Worm (Caenorhabditis elegans) whole organism, L1 larva: ENCODE data around the gene F35H10.10.

Source experiments
- C04F5.9 ChIP-seq: sonication (generic microtip); optimal IDR thresholded peaks from 2 replicates; lab custom pipeline; 2016; ENCODE audit warnings: missing genetic modification characterization, missing compliant biosample characterization
- C16A3.4 ChIP-seq: fragments of 150-350 bp; optimal IDR thresholded peaks from 2 replicates; lab custom pipeline; 2014; ENCODE audit warnings: missing biosample characterization, missing genetic modification characterization
- Y116A8C.19 ChIP-seq: sonication (generic microtip); optimal IDR thresholded peaks from 2 replicates; lab custom pipeline; 2016; ENCODE audit warnings: missing compliant biosample characterization, missing genetic modification characterization, borderline replicate concordance
- ama-1 ChIP-seq: fragments of 150-350 bp; optimal IDR thresholded peaks from 2 replicates; lab custom pipeline; 2014
- blmp-1 ChIP-seq: fragments of 150-350 bp; optimal IDR thresholded peaks from 2 replicates; lab custom pipeline; 2014; ENCODE audit warnings: missing biosample characterization, missing genetic modification characterization
- ceh-63 ChIP-seq: fragments of 200-800 bp; sonication (Bioruptor generic); optimal IDR thresholded peaks from 2 replicates; lab custom pipeline; 2018; ENCODE audit warnings: mild to moderate bottlenecking, missing genetic modification characterization, missing compliant biosample characterization
- ceh-8 ChIP-seq: fragments of 200-800 bp; sonication (Bioruptor generic); optimal IDR thresholded peaks from 2 replicates; lab custom pipeline; 2018; ENCODE audit warnings: mild to moderate bottlenecking, missing genetic modification characterization, moderate library complexity, missing compliant biosample characterization
- ceh-88 ChIP-seq: fragments of 200-800 bp; sonication (Bioruptor generic); IDR thresholded peaks from 2 replicates; pipeline ENCODE4 v1.3.6; 2022; ENCODE audit warnings: missing genetic modification characterization, missing compliant biosample characterization
- ceh-90 ChIP-seq: sonication (generic microtip); optimal IDR thresholded peaks from 2 replicates; lab custom pipeline; 2016; ENCODE audit warnings: missing genetic modification characterization, missing compliant biosample characterization
- ces-1 ChIP-seq: fragments of 150-350 bp; optimal IDR thresholded peaks from 2 replicates; lab custom pipeline; 2014; ENCODE audit warnings: missing biosample characterization, missing genetic modification reagents, missing genetic modification characterization
- dpl-1 ChIP-seq, 3 experiments: fragments of 150-350 bp in 2 of 3; sonication (generic microtip) in 1 of 3; optimal IDR thresholded peaks; 2 replicates each; lab custom pipeline; 2014 to 2017; ENCODE audit warnings: missing biosample characterization in 3 of 3, missing genetic modification characterization in 3 of 3, missing genetic modification reagents in 3 of 3
- dsc-1 ChIP-seq: sonication (generic microtip); optimal IDR thresholded peaks from 2 replicates; lab custom pipeline; 2016; ENCODE audit warnings: mild to moderate bottlenecking, missing genetic modification characterization, missing compliant biosample characterization
- egl-13 ChIP-seq: sonication (generic microtip); optimal IDR thresholded peaks from 2 replicates; lab custom pipeline; 2016; ENCODE audit warnings: missing genotype, missing genetic modification reagents, missing genetic modification characterization, missing compliant biosample characterization
- fkh-10 ChIP-seq: sonication (generic microtip); optimal IDR thresholded peaks from 2 replicates; lab custom pipeline; 2017; ENCODE audit warnings: missing biosample characterization, missing genetic modification reagents, missing genetic modification characterization
- fkh-4 ChIP-seq: sonication (generic microtip); optimal IDR thresholded peaks from 2 replicates; lab custom pipeline; 2016; ENCODE audit warnings: missing compliant biosample characterization, missing genetic modification characterization, borderline replicate concordance
- fkh-8 ChIP-seq: sonication (generic microtip); optimal IDR thresholded peaks from 2 replicates; lab custom pipeline; 2016; ENCODE audit warnings: mild to moderate bottlenecking, missing genetic modification characterization, missing compliant biosample characterization
- fos-1 ChIP-seq: fragments of 150-350 bp; optimal IDR thresholded peaks from 2 replicates; lab custom pipeline; 2014; ENCODE audit warnings: missing biosample characterization, missing genetic modification characterization
- hlh-17 ChIP-seq: fragments of 200-800 bp; sonication (Bioruptor generic); optimal IDR thresholded peaks from 2 replicates; lab custom pipeline; 2018; ENCODE audit warnings: missing genetic modification characterization, mild to moderate bottlenecking, missing compliant biosample characterization, moderate library complexity, borderline replicate concordance
- hpl-2 ChIP-seq: fragments of 150-350 bp; optimal IDR thresholded peaks from 2 replicates; lab custom pipeline; 2014; ENCODE audit warnings: missing biosample characterization, missing genetic modification reagents, missing genetic modification characterization
- irx-1 ChIP-seq: sonication (generic microtip); optimal IDR thresholded peaks from 2 replicates; lab custom pipeline; 2016; ENCODE audit warnings: missing genetic modification characterization, missing compliant biosample characterization
- isw-1 ChIP-seq: fragments of 200-800 bp; sonication (Bioruptor generic); IDR thresholded peaks from 2 replicates; pipeline ENCODE4 v1.3.6; 2022; ENCODE audit warnings: missing genetic modification characterization, missing compliant biosample characterization
- jun-1 ChIP-seq: fragments of 150-350 bp; optimal IDR thresholded peaks from 2 replicates; lab custom pipeline; 2014; ENCODE audit warnings: missing biosample characterization, missing genetic modification reagents, missing genetic modification characterization
- lin-13 ChIP-seq: fragments of 150-350 bp; optimal IDR thresholded peaks from 2 replicates; lab custom pipeline; 2014; ENCODE audit warnings: missing biosample characterization, missing genetic modification reagents, missing genetic modification characterization
- lin-14 ChIP-seq: fragments of 200-800 bp; sonication (Bioruptor generic); optimal IDR thresholded peaks from 2 replicates; lab custom pipeline; 2018; ENCODE audit warnings: mild to moderate bottlenecking, missing genetic modification characterization, moderate library complexity, missing compliant biosample characterization
- lir-3 ChIP-seq: sonication (generic microtip); optimal IDR thresholded peaks from 2 replicates; lab custom pipeline; 2016; ENCODE audit warnings: mild to moderate bottlenecking, missing genetic modification characterization, moderate library complexity, missing compliant biosample characterization; ENCODE audit not compliant: poor library complexity
- lsy-2 ChIP-seq, 2 experiments: fragments of 150-350 bp; optimal IDR thresholded peaks; 2 replicates each; lab custom pipeline; 2014; ENCODE audit warnings: missing biosample characterization in 2 of 2, missing genetic modification characterization in 2 of 2
- mef-2 ChIP-seq: fragments of 150-350 bp; optimal IDR thresholded peaks from 2 replicates; lab custom pipeline; 2014; ENCODE audit warnings: missing biosample characterization, missing genetic modification characterization
- mep-1 ChIP-seq: fragments of 150-350 bp; optimal IDR thresholded peaks from 2 replicates; lab custom pipeline; 2014; ENCODE audit warnings: missing biosample characterization, missing genetic modification characterization
- nhr-19 ChIP-seq: fragments of 200-800 bp; sonication (Bioruptor generic); conservative IDR thresholded peaks from 2 replicates; pipeline ENCODE4 v1.3.6; 2022; ENCODE audit warnings: missing genetic modification characterization, missing compliant biosample characterization
- nhr-28 ChIP-seq: fragments of 150-350 bp; optimal IDR thresholded peaks from 2 replicates; lab custom pipeline; 2014; ENCODE audit warnings: missing biosample characterization, missing genetic modification characterization
- nhr-71 ChIP-seq: sonication (generic microtip); optimal IDR thresholded peaks from 2 replicates; lab custom pipeline; 2016; ENCODE audit warnings: mild to moderate bottlenecking, missing genetic modification characterization, moderate library complexity, missing compliant biosample characterization
- nhr-76 ChIP-seq: sonication (generic microtip); optimal IDR thresholded peaks from 2 replicates; lab custom pipeline; 2017; ENCODE audit warnings: missing biosample characterization, missing genetic modification characterization
- nhr-77 ChIP-seq: fragments of 150-350 bp; optimal IDR thresholded peaks from 2 replicates; lab custom pipeline; 2014; ENCODE audit warnings: missing biosample characterization, missing genetic modification characterization
- nhr-85 ChIP-seq: sonication (generic microtip); peaks from one replicate; lab custom pipeline; 2016; ENCODE audit warnings: missing genetic modification characterization, inconsistent platforms, missing compliant biosample characterization
- pqm-1 ChIP-seq: sonication (generic microtip); optimal IDR thresholded peaks from 3 replicates; lab custom pipeline; 2017; ENCODE audit warnings: missing biosample characterization, missing genetic modification characterization
- snpc-4 ChIP-seq: fragments of 150-350 bp; optimal IDR thresholded peaks from 2 replicates; lab custom pipeline; 2014; ENCODE audit warnings: missing biosample characterization, missing genetic modification characterization
- snu-23 ChIP-seq: sonication (generic microtip); optimal IDR thresholded peaks from 2 replicates; lab custom pipeline; 2016; ENCODE audit warnings: missing genetic modification characterization, missing compliant biosample characterization
- sptf-1 ChIP-seq: fragments of 150-350 bp; optimal IDR thresholded peaks from 2 replicates; lab custom pipeline; 2014; ENCODE audit warnings: missing biosample characterization, missing genetic modification characterization
- sup-37 ChIP-seq: fragments of 200-800 bp; sonication (Bioruptor generic); optimal IDR thresholded peaks from 2 replicates; lab custom pipeline; 2018; ENCODE audit warnings: mild to moderate bottlenecking, missing genetic modification characterization, missing compliant biosample characterization
- tlp-1 ChIP-seq: fragments of 150-350 bp; optimal IDR thresholded peaks from 2 replicates; lab custom pipeline; 2014; ENCODE audit warnings: missing biosample characterization, missing genetic modification characterization
- unc-130 ChIP-seq: fragments of 150-350 bp; optimal IDR thresholded peaks from 2 replicates; lab custom pipeline; 2017; ENCODE audit warnings: missing biosample characterization, missing genetic modification characterization, inconsistent platforms
- unc-30 ChIP-seq: sonication (generic microtip); optimal IDR thresholded peaks from 2 replicates; lab custom pipeline; 2017; ENCODE audit warnings: missing biosample characterization, missing genetic modification characterization
- unc-62 ChIP-seq: fragments of 150-350 bp; optimal IDR thresholded peaks from 2 replicates; lab custom pipeline; 2014; ENCODE audit warnings: missing biosample characterization, missing genetic modification reagents, missing genetic modification characterization
- unc-86 ChIP-seq: sonication (generic microtip); optimal IDR thresholded peaks from 2 replicates; lab custom pipeline; 2016; ENCODE audit warnings: missing genetic modification characterization, missing compliant biosample characterization
- xbp-1 ChIP-seq: sonication (generic microtip); optimal IDR thresholded peaks from 2 replicates; lab custom pipeline; 2016; ENCODE audit warnings: missing genetic modification characterization, missing compliant biosample characterization
- zag-1 ChIP-seq: fragments of 150-350 bp; optimal IDR thresholded peaks from 2 replicates; lab custom pipeline; 2014; ENCODE audit warnings: missing biosample characterization, missing genetic modification characterization
- ztf-11 ChIP-seq, 2 experiments: sonication (generic microtip); optimal IDR thresholded peaks; 2 replicates each; lab custom pipeline; 2016 to 2017; ENCODE audit warnings: missing genetic modification characterization in 2 of 2, missing biosample characterization in 1 of 2, missing compliant biosample characterization in 1 of 2

Gene F35H10.10

ce11 chrIV:8283214-8283613, 29.5 kb downstream of the F35H10.10 start:
- TF ChIP-seq unc-130 (tag; lab: Kevin White, UChicago): no peak
- no peak for TF ChIP-seq irx-1 (tag; lab: Kevin White, UChicago)
- no peak for TF ChIP-seq lsy-2 (tag; optimal IDR thresholded peaks at IDR 0.05; lab: Kevin White, UChicago)
- no peak for TF ChIP-seq blmp-1 (tag; lab: Kevin White, UChicago)
- no peak for TF ChIP-seq pqm-1 (tag; lab: Kevin White, UChicago)
- no peak for TF ChIP-seq nhr-19
- no peak for TF ChIP-seq snu-23 (GFP tag; lab: Kevin White, UChicago)
- no peak for TF ChIP-seq mep-1 (tag; lab: Kevin White, UChicago)
- TF ChIP-seq ama-1 (lab: Kevin White, UChicago): no peak
- TF ChIP-seq unc-30 (tag; lab: Kevin White, UChicago): no peak
- TF ChIP-seq sptf-1: no peak
- no peak for TF ChIP-seq ztf-11 (tag; optimal IDR thresholded peaks at IDR 0.05; lab: Kevin White, UChicago)
- TF ChIP-seq C04F5.9: no peak
- TF ChIP-seq ceh-88 (GFP tag; lab: Robert Waterston, UW): no peak
- no peak for TF ChIP-seq fos-1 (tag; lab: Kevin White, UChicago)
- TF ChIP-seq nhr-77 (tag; lab: Kevin White, UChicago): no peak
- TF ChIP-seq fkh-8 (tag; lab: Kevin White, UChicago): no peak
- TF ChIP-seq nhr-28 (tag; lab: Kevin White, UChicago): no peak
- TF ChIP-seq, all 84 proteins: peak for 0

- TF ChIP-seq zag-1 (tag; lab: Kevin White, UChicago): no peak
- TF ChIP-seq ces-1: no peak
- no peak for TF ChIP-seq mef-2 (tag; lab: Kevin White, UChicago)
- TF ChIP-seq fkh-4: no peak
- no peak for TF ChIP-seq jun-1
- TF ChIP-seq nhr-71: no peak
- TF ChIP-seq nhr-19: no peak
- TF ChIP-seq mep-1 (tag; lab: Kevin White, UChicago): no peak
- TF ChIP-seq unc-86 (tag; lab: Kevin White, UChicago): no peak
- no peak for TF ChIP-seq sup-37
- no peak for TF ChIP-seq nhr-76
- no peak for TF ChIP-seq isw-1
- no peak for TF ChIP-seq irx-1 (tag; lab: Kevin White, UChicago)
- TF ChIP-seq ceh-63 (GFP tag; lab: Kevin White, UChicago): no peak
These were observed 36.1 kb downstream of the F35H10.10 start, which contains the start of gene K07H8.12 for ce11 chrIV:8276609-8277008. Gene K07H8.12 (minus strand): TSS chrIV:8276709.

ce11 chrIV:8275232-8275631, 37.5 kb downstream of the F35H10.10 start, which contains the start of gene K07H8.11:
Gene K07H8.11 (minus strand): TSS chrIV:8275332.
- TF ChIP-seq dpl-1 (GFP tag; optimal IDR thresholded peaks at IDR 0.05; lab: Kevin White, UChicago) (no peak), unc-62 (GFP tag; lab: Kevin White, UChicago) (no peak), egl-13 (tag; lab: Kevin White, UChicago) (no peak), xbp-1 (tag; lab: Kevin White, UChicago) (no peak), dsc-1 (tag; lab: Kevin White, UChicago) (no peak), snu-23 (GFP tag; lab: Kevin White, UChicago) (no peak), ceh-63 (GFP tag; lab: Kevin White, UChicago) (no peak)

- peak; percentile 51 for TF ChIP-seq nhr-85
- TF ChIP-seq ceh-8: no peak
- no peak for TF ChIP-seq lsy-2 (tag; optimal IDR thresholded peaks at IDR 0.05; lab: Kevin White, UChicago)
- TF ChIP-seq lin-13 (GFP tag; lab: Kevin White, UChicago): no peak
- no peak for TF ChIP-seq nhr-19
These were observed 39.4 kb downstream of the F35H10.10 start for ce11 chrIV:8273334-8273733.

- TF ChIP-seq pqm-1 (tag; lab: Kevin White, UChicago) (no peak), lin-13 (GFP tag; lab: Kevin White, UChicago) (no peak), blmp-1 (tag; lab: Kevin White, UChicago) (no peak), tlp-1 (tag; lab: Kevin White, UChicago) (no peak), fkh-8 (tag; lab: Kevin White, UChicago) (no peak), lin-14 (GFP tag; lab: Kevin White, UChicago) (no peak), nhr-19 (no peak), snpc-4 (tag; lab: Kevin White, UChicago) (no peak), fkh-10 (no peak), ceh-90 (tag; lab: Kevin White, UChicago) (no peak), mef-2 (tag; lab: Kevin White, UChicago) (no peak), C16A3.4 (tag; lab: Kevin White, UChicago) (no peak), zag-1 (tag; lab: Kevin White, UChicago) (no peak), jun-1 (no peak), hlh-17 (GFP tag; lab: Kevin White, UChicago) (no peak), hpl-2 (no peak), Y116A8C.19 (no peak), lir-3 (tag; lab: Kevin White, UChicago) (no peak)
These were observed 44.7 kb downstream of the F35H10.10 start, which contains the start of the genes K07H8.5 and K07H8.8 for ce11 chrIV:8268024-8268423. Gene K07H8.5 (plus strand): TSS chrIV:8268324. Gene K07H8.8 (minus strand): TSS chrIV:8268412.
